Fruit fly (Drosophila melanogaster): ENCODE data around the gene Ndae1.

dm6 chr2L:7174351-7174750, 74.8 kb downstream of the Ndae1 start:
- TF ChIP-seq Crg-1 (GFP tag; optimal IDR thresholded peaks at IDR 0.05) = no peak
- TF ChIP-seq CG14711 (tag; optimal IDR thresholded peaks at IDR 0.05) = no peak
- TF ChIP-seq ovo (GFP tag; optimal IDR thresholded peaks at IDR 0.05) = no peak
- no peak for TF ChIP-seq Mnt (GFP tag; optimal IDR thresholded peaks at IDR 0.05)
- TF ChIP-seq CG5204 (GFP tag; optimal IDR thresholded peaks at IDR 0.05) = no peak
- no peak for TF ChIP-seq pad (GFP tag; optimal IDR thresholded peaks at IDR 0.05)
- TF ChIP-seq kay (GFP tag; ENCODE audit: borderline replicate concordance) = no peak
- TF ChIP-seq CG7045 (GFP tag; optimal IDR thresholded peaks at IDR 0.05) = no peak
- no peak for TF ChIP-seq Hr96 (GFP tag; optimal IDR thresholded peaks at IDR 0.05)
- TF ChIP-seq cnc (optimal IDR thresholded peaks at IDR 0.05) = no peak

Data from whole organism, adult.